Worm (Caenorhabditis elegans) whole organism, early embryonic: Measurements from ENCODE around the gene str-220.

ENCODE experiments used
- ama-1 ChIP-seq: fragments of 150-350 bp; optimal IDR thresholded peaks from 2 replicates; lab custom pipeline; 2014
- ceh-36 ChIP-seq: sonication (generic microtip); optimal IDR thresholded peaks from 2 replicates; lab custom pipeline; 2016; ENCODE audit warnings: missing genetic modification characterization, inconsistent platforms, missing compliant biosample characterization
- ets-7 ChIP-seq: sonication (generic microtip); optimal IDR thresholded peaks from 2 replicates; lab custom pipeline; 2016; ENCODE audit warnings: missing genotype, missing genetic modification characterization, missing compliant biosample characterization
- sea-1 ChIP-seq: fragments of 200-800 bp; sonication (Bioruptor generic); conservative IDR thresholded peaks from 2 replicates; pipeline ENCODE4 v1.3.6; 2022; ENCODE audit warnings: missing genetic modification characterization, missing compliant biosample characterization
- tra-4 ChIP-seq: sonication (generic microtip); optimal IDR thresholded peaks from 2 replicates; lab custom pipeline; 2017; ENCODE audit warnings: missing genetic modification characterization, missing compliant biosample characterization

DNA sequence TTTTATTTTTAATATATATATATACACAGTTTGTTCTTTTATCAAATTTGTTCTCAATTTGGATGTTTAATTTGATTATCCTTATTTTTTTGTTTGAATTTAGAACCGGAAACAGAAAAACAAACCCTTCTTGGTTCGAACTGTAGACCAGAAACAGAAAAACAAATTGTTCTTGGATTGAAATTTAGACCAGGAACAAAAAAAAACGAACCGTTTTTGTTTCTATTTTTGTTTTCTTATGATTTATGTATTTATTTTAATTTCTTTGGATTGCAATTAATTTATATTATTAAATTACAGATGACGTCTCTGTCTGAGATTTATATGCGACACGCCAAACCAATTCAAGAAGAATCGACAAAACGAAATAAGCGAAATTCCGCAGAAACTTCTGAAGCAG lies 4.2 kb upstream of the str-220 start, which contains the start of gene C42D4.19:
- TF ChIP-seq ama-1 (lab: Kevin White, UChicago), result no peak
- no peak for TF ChIP-seq ets-7 (tag; lab: Kevin White, UChicago)
- TF ChIP-seq sea-1, result no peak
- no peak for TF ChIP-seq tra-4 (tag; lab: Kevin White, UChicago)
- no peak for TF ChIP-seq ceh-36 (tag; lab: Kevin White, UChicago)
